Fruit fly (Drosophila melanogaster): Measurements from ENCODE around the gene CG33270.

The CG33270 gene

dm6 chr3L:11609153-11609809 lies 30.9 kb upstream of the CG33270 start, which contains the start of gene Duba (continued):
- no peak for TF ChIP-seq fu2 (GFP tag; optimal IDR thresholded peaks at IDR 0.05)
- peak; percentile 2 for TF ChIP-seq Hmr (GFP tag; optimal IDR thresholded peaks at IDR 0.05)
- TF ChIP-seq stc (GFP tag; IDR thresholded peaks at IDR 0.05), result no peak
- TF ChIP-seq CG10959 (GFP tag; IDR thresholded peaks at IDR 0.05), result no peak
- TF ChIP-seq CG7357 (GFP tag; IDR thresholded peaks at IDR 0.05), result peak; percentile 84
- no peak for TF ChIP-seq emc (GFP tag; optimal IDR thresholded peaks at IDR 0.05)
- TF ChIP-seq dm (GFP tag; optimal IDR thresholded peaks at IDR 0.05), result no peak
- TF ChIP-seq Dip2 (GFP tag; IDR thresholded peaks at IDR 0.05), result no peak
- TF ChIP-seq slp2 (GFP tag; optimal IDR thresholded peaks at IDR 0.05), result no peak
- TF ChIP-seq Xbp1 (GFP tag; optimal IDR thresholded peaks at IDR 0.05), result peak; percentile 24
- no peak for TF ChIP-seq jumu (GFP tag; optimal IDR thresholded peaks at IDR 0.05)
- no peak for TF ChIP-seq CG17612 (GFP tag; IDR thresholded peaks at IDR 0.05)
- TF ChIP-seq CG33213 (GFP tag; optimal IDR thresholded peaks at IDR 0.05), result no peak
- no peak for TF ChIP-seq Oaz (GFP tag; IDR thresholded peaks at IDR 0.05)
- TF ChIP-seq Nf-YB (GFP tag; optimal IDR thresholded peaks at IDR 0.05), result no peak
- TF ChIP-seq CG5245 (GFP tag; optimal IDR thresholded peaks at IDR 0.05), result no peak
- TF ChIP-seq CG6791 (GFP tag; IDR thresholded peaks at IDR 0.05; ENCODE audit: partially characterized antibody), result peak; percentile 29; the same call in 1 of the 3 replicates
- TF ChIP-seq Bdp1 (GFP tag; optimal IDR thresholded peaks at IDR 0.05), result no peak
- no peak for TF ChIP-seq bowl (GFP tag; IDR thresholded peaks at IDR 0.05)
- TF ChIP-seq CG12744 (GFP tag; optimal IDR thresholded peaks at IDR 0.05), result no peak
- no peak for TF ChIP-seq CG2202 (tag; optimal IDR thresholded peaks at IDR 0.05)
- TF ChIP-seq BEAF-32 (GFP tag; optimal IDR thresholded peaks at IDR 0.05), result peak; percentile 39
- TF ChIP-seq CG14014 (GFP tag; IDR thresholded peaks at IDR 0.05), result no peak
- no peak for TF ChIP-seq CG10543 (GFP tag; optimal IDR thresholded peaks at IDR 0.05)
- peak; percentile 10 for TF ChIP-seq zen (tag; optimal IDR thresholded peaks at IDR 0.05)
- no peak for TF ChIP-seq cato (GFP tag; optimal IDR thresholded peaks at IDR 0.05; ENCODE audit: borderline replicate concordance)
- TF ChIP-seq sens-2 (GFP tag; IDR thresholded peaks at IDR 0.05), result no peak
- TF ChIP-seq onecut (GFP tag; IDR thresholded peaks at IDR 0.05), result no peak
- peak; percentile 51 for TF ChIP-seq pzg (GFP tag; optimal IDR thresholded peaks at IDR 0.05)
- no peak for TF ChIP-seq Max (GFP tag; optimal IDR thresholded peaks at IDR 0.05)
- TF ChIP-seq her (GFP tag; optimal IDR thresholded peaks at IDR 0.05), result no peak
- no peak for TF ChIP-seq seq (GFP tag; IDR thresholded peaks at IDR 0.05)
- no peak for TF ChIP-seq prd (optimal IDR thresholded peaks at IDR 0.05)
- no peak for TF ChIP-seq prd (GFP tag; IDR thresholded peaks at IDR 0.05)
- no peak for TF ChIP-seq Sox102F (GFP tag; optimal IDR thresholded peaks at IDR 0.05)
- TF ChIP-seq CG13123 (GFP tag; optimal IDR thresholded peaks at IDR 0.05), result no peak
- TF ChIP-seq org-1 (GFP tag; optimal IDR thresholded peaks at IDR 0.05), result no peak
- TF ChIP-seq amos (GFP tag; IDR thresholded peaks at IDR 0.05; ENCODE audit: partially characterized antibody), result 0 out of 2 replicates have a peak, but pooled peaks have one; percentile 11
- no peak for TF ChIP-seq CG17568 (GFP tag; optimal IDR thresholded peaks at IDR 0.05)
- TF ChIP-seq corto (GFP tag; optimal IDR thresholded peaks at IDR 0.05), result no peak
- TF ChIP-seq Dek (tag; optimal IDR thresholded peaks at IDR 0.05), result no peak
- TF ChIP-seq lab (GFP tag; optimal IDR thresholded peaks at IDR 0.05), result no peak
- TF ChIP-seq NC2β (GFP tag; optimal IDR thresholded peaks at IDR 0.05), result no peak
- TF ChIP-seq CG17359 (tag; optimal IDR thresholded peaks at IDR 0.05), result no peak
- TF ChIP-seq inv (GFP tag; IDR thresholded peaks at IDR 0.05; ENCODE audit: partially characterized antibody), result no peak
- peak; percentile 39 for TF ChIP-seq CG12659 (GFP tag; optimal IDR thresholded peaks at IDR 0.05)
- TF ChIP-seq CG32532 (GFP tag; IDR thresholded peaks at IDR 0.05), result peak; percentile 11; the same call in 1 of the 2 replicates
- no peak for TF ChIP-seq CG2889 (GFP tag; IDR thresholded peaks at IDR 0.05)
- TF ChIP-seq Ets65A (GFP tag), result peak; percentile 40
- no peak for TF ChIP-seq sim (GFP tag; IDR thresholded peaks at IDR 0.05)
- no peak for TF ChIP-seq nom (GFP tag; optimal IDR thresholded peaks at IDR 0.05)

All from whole organism, embryonic.